Worm (Caenorhabditis elegans) whole organism, L2 larva: ENCODE data around the gene F56B3.9.
"Not testable (repeated sequence)": the region's sequence is repeated elsewhere in the genome, so short reads cannot be mapped to it uniquely, and the experiment has no call there.

Experiments used
- ama-1 ChIP-seq: fragments of 150-350 bp; optimal IDR thresholded peaks from 2 replicates; lab custom pipeline; 2018; ENCODE audit warnings: inconsistent platforms
- mab-5 ChIP-seq: fragments of 150-350 bp; optimal IDR thresholded peaks from 2 replicates; lab custom pipeline; 2014; ENCODE audit warnings: missing biosample characterization, missing genetic modification characterization
- nhr-11 ChIP-seq: fragments of 150-350 bp; optimal IDR thresholded peaks from 2 replicates; lab custom pipeline; 2014; ENCODE audit warnings: missing biosample characterization, missing genetic modification characterization
- nhr-25 ChIP-seq: fragments of 150-350 bp; sonication (generic microtip); optimal IDR thresholded peaks from 3 replicates; lab custom pipeline; 2014; ENCODE audit warnings: missing biosample characterization, missing genetic modification characterization
- ztf-4 ChIP-seq: fragments of 150-350 bp; optimal IDR thresholded peaks from 2 replicates; lab custom pipeline; 2014; ENCODE audit warnings: missing biosample characterization, missing genetic modification characterization

DNA sequence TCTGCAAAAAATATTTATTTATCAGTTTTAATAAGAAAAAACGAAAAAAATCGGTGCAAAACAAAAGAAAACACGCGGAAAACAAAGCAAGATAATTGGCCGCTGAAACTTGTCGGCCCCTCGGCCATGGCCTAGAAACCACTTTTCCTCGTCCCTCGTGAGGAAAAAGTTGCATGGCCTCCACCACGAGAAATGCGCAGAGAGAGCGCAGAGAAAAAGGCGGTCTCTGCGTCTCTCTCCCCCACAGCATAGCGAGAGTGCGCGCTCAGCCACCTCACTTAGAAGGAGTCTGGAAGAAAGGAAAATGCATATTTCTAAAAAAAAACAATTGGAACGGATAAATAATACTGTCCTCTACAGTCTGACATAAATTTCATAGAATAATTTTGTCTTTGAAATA, 42.2 kb downstream of the F56B3.9 start:
- TF ChIP-seq nhr-25 (tag; lab: Kevin White, UChicago); ztf-4 (tag; lab: Kevin White, UChicago); ama-1 (lab: Kevin White, UChicago); nhr-11 (tag; lab: Kevin White, UChicago); mab-5 (tag; lab: Kevin White, UChicago): not testable (repeated sequence)
